Worm (Caenorhabditis elegans): Measurements from ENCODE around the gene C06E1.11.

DNA sequence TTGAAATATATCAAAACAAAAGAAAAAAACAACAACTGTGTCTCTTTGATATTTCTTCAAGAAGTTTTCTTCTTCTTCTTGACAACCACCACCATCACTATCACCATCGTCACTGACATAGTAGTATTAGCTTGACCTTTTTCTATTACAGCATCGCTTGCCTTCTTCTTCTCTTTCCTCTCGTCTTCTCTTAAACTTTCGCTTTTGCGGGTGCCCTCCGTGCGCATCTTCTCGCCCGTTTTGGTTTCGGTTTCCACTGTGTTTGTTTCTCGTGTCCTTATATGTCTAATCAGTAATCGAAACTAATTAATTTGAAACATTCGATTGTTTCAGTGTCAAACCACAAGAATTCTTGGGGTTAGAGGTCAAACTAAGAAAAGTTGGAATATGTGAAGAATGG lies 37.1 kb downstream of the C06E1.11 start:
- TF ChIP-seq unc-39 (tag; optimal IDR thresholded peaks at IDR 0.05), result no peak
- TF ChIP-seq ztf-11 (tag; optimal IDR thresholded peaks at IDR 0.05), result no peak
- TF ChIP-seq nhr-237 (tag; optimal IDR thresholded peaks at IDR 0.05), result no peak
- TF ChIP-seq pha-4 (tag; optimal IDR thresholded peaks at IDR 0.05), result no peak
- TF ChIP-seq unc-62 (GFP tag; optimal IDR thresholded peaks at IDR 0.05), result no peak
- TF ChIP-seq lin-13 (tag; optimal IDR thresholded peaks at IDR 0.05), result no peak
- no peak for TF ChIP-seq elt-3 (tag; optimal IDR thresholded peaks at IDR 0.05)

Data from whole organism, mixed stage, embryonic.